Worm (Caenorhabditis elegans) whole organism, L2 larva: Measurements from ENCODE around the gene srsx-28.

ENCODE experiments used
- C34F6.9 ChIP-seq: fragments of 150-350 bp; optimal IDR thresholded peaks from 2 replicates; lab custom pipeline; 2014; ENCODE audit warnings: missing biosample characterization, missing genetic modification characterization
- F13H6.1 ChIP-seq: sonication (generic microtip); optimal IDR thresholded peaks from 2 replicates; lab custom pipeline; 2016; ENCODE audit warnings: missing genetic modification characterization, missing compliant biosample characterization
- ZK546.5 ChIP-seq: sonication (generic microtip); optimal IDR thresholded peaks from 2 replicates; lab custom pipeline; 2017; ENCODE audit warnings: missing biosample characterization, missing genetic modification characterization
- alr-1 ChIP-seq: fragments of 150-350 bp; optimal IDR thresholded peaks from 2 replicates; lab custom pipeline; 2014; ENCODE audit warnings: missing biosample characterization, missing genetic modification characterization
- aly-2 ChIP-seq: fragments of 150-350 bp; optimal IDR thresholded peaks from 2 replicates; lab custom pipeline; 2014; ENCODE audit warnings: missing biosample characterization, missing genetic modification characterization
- blmp-1 ChIP-seq: sonication (generic microtip); optimal IDR thresholded peaks from 2 replicates; lab custom pipeline; 2017; ENCODE audit warnings: missing genetic modification characterization, mild to moderate bottlenecking, missing compliant biosample characterization, antibody characterized with exemption, moderate library complexity; ENCODE audit not compliant: insufficient read depth
- ceh-82 ChIP-seq: fragments of 150-350 bp; optimal IDR thresholded peaks from 2 replicates; lab custom pipeline; 2014; ENCODE audit warnings: missing biosample characterization, missing genetic modification characterization
- crh-2 ChIP-seq: sonication (generic microtip); optimal IDR thresholded peaks from 2 replicates; lab custom pipeline; 2017; ENCODE audit warnings: missing biosample characterization, missing genetic modification characterization
- dmd-4 ChIP-seq: sonication (generic microtip); optimal IDR thresholded peaks from 2 replicates; lab custom pipeline; 2017; ENCODE audit warnings: missing biosample characterization, missing genetic modification characterization
- egl-27 ChIP-seq: sonication (generic microtip); optimal IDR thresholded peaks from 3 replicates; lab custom pipeline; 2017; ENCODE audit warnings: missing biosample characterization, missing genetic modification reagents, missing genetic modification characterization
- elt-3 ChIP-seq: sonication (generic microtip); optimal IDR thresholded peaks from 2 replicates; lab custom pipeline; 2017; ENCODE audit warnings: missing biosample characterization, missing genetic modification characterization
- fos-1 ChIP-seq: fragments of 150-350 bp; optimal IDR thresholded peaks from 2 replicates; lab custom pipeline; 2014; ENCODE audit warnings: missing biosample characterization, missing genetic modification characterization
- gmeb-1 ChIP-seq: fragments of 150-350 bp; optimal IDR thresholded peaks from 2 replicates; lab custom pipeline; 2014; ENCODE audit warnings: missing biosample characterization, missing genetic modification characterization
- lin-13 ChIP-seq: fragments of 150-350 bp; optimal IDR thresholded peaks from 2 replicates; lab custom pipeline; 2014; ENCODE audit warnings: missing biosample characterization, missing genetic modification reagents, missing genetic modification characterization
- lin-39 ChIP-seq: fragments of 150-350 bp; optimal IDR thresholded peaks from 2 replicates; lab custom pipeline; 2014; ENCODE audit warnings: missing biosample characterization, missing genetic modification reagents, missing genetic modification characterization
- lsy-2 ChIP-seq, 2 experiments: fragments of 150-350 bp in 1 of 2; sonication (generic microtip) in 1 of 2; optimal IDR thresholded peaks; 2 replicates each; lab custom pipeline; 2014 to 2017; ENCODE audit warnings: missing biosample characterization in 2 of 2, missing genetic modification characterization in 2 of 2
- mdl-1 ChIP-seq, 2 experiments: fragments of 150-350 bp in 1 of 2; sonication (generic microtip) in 1 of 2; optimal IDR thresholded peaks; 2 replicates each; lab custom pipeline; 2017; ENCODE audit warnings: missing biosample characterization in 2 of 2, missing genetic modification characterization in 2 of 2
- nhr-11 ChIP-seq: fragments of 150-350 bp; optimal IDR thresholded peaks from 2 replicates; lab custom pipeline; 2014; ENCODE audit warnings: missing biosample characterization, missing genetic modification characterization
- nhr-12 ChIP-seq: fragments of 150-350 bp; optimal IDR thresholded peaks from 2 replicates; lab custom pipeline; 2014; ENCODE audit warnings: missing biosample characterization, missing genetic modification characterization
- nhr-129 ChIP-seq: fragments of 150-350 bp; optimal IDR thresholded peaks from 2 replicates; lab custom pipeline; 2014; ENCODE audit warnings: missing biosample characterization, missing genetic modification characterization
- nhr-21 ChIP-seq: fragments of 150-350 bp; optimal IDR thresholded peaks from 2 replicates; lab custom pipeline; 2014; ENCODE audit warnings: missing biosample characterization, missing genetic modification characterization
- nhr-23 ChIP-seq: fragments of 150-350 bp; optimal IDR thresholded peaks from 2 replicates; lab custom pipeline; 2014; ENCODE audit warnings: missing biosample characterization, missing genetic modification reagents, missing genetic modification characterization
- nhr-237 ChIP-seq: fragments of 150-350 bp; optimal IDR thresholded peaks from 2 replicates; lab custom pipeline; 2014; ENCODE audit warnings: missing biosample characterization, missing genetic modification characterization
- nhr-25 ChIP-seq: fragments of 150-350 bp; sonication (generic microtip); optimal IDR thresholded peaks from 3 replicates; lab custom pipeline; 2014; ENCODE audit warnings: missing biosample characterization, missing genetic modification characterization
- nhr-6 ChIP-seq: fragments of 150-350 bp; optimal IDR thresholded peaks from 2 replicates; lab custom pipeline; 2014; ENCODE audit warnings: missing biosample characterization, missing genetic modification characterization
- sem-4 ChIP-seq: fragments of 150-350 bp; optimal IDR thresholded peaks from 2 replicates; lab custom pipeline; 2014; ENCODE audit warnings: missing biosample characterization, missing genetic modification reagents, missing genetic modification characterization
- skn-1 ChIP-seq: sonication (generic microtip); optimal IDR thresholded peaks from 2 replicates; lab custom pipeline; 2017; ENCODE audit warnings: missing biosample characterization, missing genetic modification characterization
- sma-9 ChIP-seq, 2 experiments: fragments of 150-350 bp in 1 of 2; sonication (generic microtip) in 1 of 2; optimal IDR thresholded peaks; 2 replicates each; lab custom pipeline; 2014 to 2016; ENCODE audit warnings: missing genetic modification characterization in 2 of 2, mild to moderate bottlenecking in 1 of 2, missing biosample characterization in 1 of 2, missing compliant biosample characterization in 1 of 2, missing genetic modification reagents in 1 of 2, moderate library complexity in 1 of 2
- snpc-4 ChIP-seq: fragments of 150-350 bp; optimal IDR thresholded peaks from 2 replicates; lab custom pipeline; 2014; ENCODE audit warnings: missing biosample characterization, missing genetic modification characterization
- unc-55 ChIP-seq: fragments of 150-350 bp; sonication (generic microtip); optimal IDR thresholded peaks from 3 replicates; lab custom pipeline; 2014; ENCODE audit warnings: missing biosample characterization, missing genetic modification reagents, missing genetic modification characterization
- unc-62 ChIP-seq: fragments of 150-350 bp; optimal IDR thresholded peaks from 2 replicates; lab custom pipeline; 2014; ENCODE audit warnings: missing biosample characterization, missing genetic modification reagents, missing genetic modification characterization
- zag-1 ChIP-seq: fragments of 150-350 bp; optimal IDR thresholded peaks from 2 replicates; lab custom pipeline; 2014; ENCODE audit warnings: missing biosample characterization, missing genetic modification characterization
- ztf-4 ChIP-seq: fragments of 150-350 bp; optimal IDR thresholded peaks from 2 replicates; lab custom pipeline; 2014; ENCODE audit warnings: missing biosample characterization, missing genetic modification characterization

Gene srsx-28

DNA sequence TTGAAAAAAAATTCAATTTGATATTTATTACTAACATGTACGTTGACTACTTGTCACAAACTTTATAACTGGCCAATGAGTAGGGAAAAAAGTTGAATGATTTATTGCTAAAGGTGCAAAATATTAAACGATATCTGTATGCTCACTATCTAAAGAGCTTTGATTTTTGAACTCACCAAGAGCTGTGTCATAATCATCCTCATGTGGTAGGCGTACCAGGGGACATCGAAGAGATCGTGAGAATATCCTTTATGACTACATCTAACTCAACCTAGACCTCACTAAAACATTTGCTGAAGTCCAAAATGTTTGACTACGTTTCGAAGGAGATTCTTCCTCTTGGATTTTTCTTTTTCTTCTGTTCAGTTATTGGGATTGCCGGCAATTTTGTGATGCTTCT, at the start of gene srsx-28:
Gene srsx-28 (plus strand): TSS at position 301 of the 400 bp plus-strand sequence.
- TF ChIP-seq lin-13 (GFP tag; lab: Kevin White, UChicago) = no peak
- no peak for TF ChIP-seq ZK546.5
- no peak for TF ChIP-seq skn-1
- no peak for TF ChIP-seq nhr-11 (tag; lab: Kevin White, UChicago)
- no peak for TF ChIP-seq blmp-1 (tag; lab: Kevin White, UChicago)
- TF ChIP-seq crh-2 (tag; lab: Kevin White, UChicago) = no peak
- TF ChIP-seq nhr-25 = no peak
- no peak for TF ChIP-seq nhr-6
- no peak for TF ChIP-seq ztf-4 (tag; lab: Kevin White, UChicago)
- TF ChIP-seq gmeb-1 = no peak
- no peak for TF ChIP-seq nhr-129 (tag; lab: Kevin White, UChicago)
- no peak for TF ChIP-seq nhr-23 (tag; lab: Kevin White, UChicago)
- no peak for TF ChIP-seq lsy-2 (tag; optimal IDR thresholded peaks at IDR 0.05; lab: Kevin White, UChicago)
- no peak for TF ChIP-seq nhr-21
- TF ChIP-seq nhr-237 (tag; lab: Kevin White, UChicago) = no peak
- no peak for TF ChIP-seq dmd-4

DNA sequence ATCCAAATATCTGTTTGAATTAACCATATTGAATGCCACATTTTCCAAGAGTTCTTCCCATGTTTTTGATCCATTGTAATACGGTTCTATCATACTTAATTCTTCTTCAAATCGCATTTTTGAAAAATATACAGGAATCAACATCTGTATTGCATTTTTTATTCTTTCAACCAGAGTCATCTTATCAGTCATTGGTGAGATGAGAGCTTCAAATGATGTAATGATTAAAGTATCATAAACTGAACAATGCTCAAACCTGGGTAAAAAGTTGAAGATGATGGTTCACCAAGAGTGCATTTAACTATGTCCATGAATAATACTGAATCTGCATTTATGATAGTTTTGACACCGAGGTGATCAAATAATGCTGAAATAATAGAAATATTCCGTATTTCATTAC, 48.6 kb upstream of the srsx-28 start:
- TF ChIP-seq nhr-129 (tag; lab: Kevin White, UChicago) (peak; percentile 62), fos-1 (peak; percentile 16), sem-4 (no peak), nhr-6 (no peak)

DNA sequence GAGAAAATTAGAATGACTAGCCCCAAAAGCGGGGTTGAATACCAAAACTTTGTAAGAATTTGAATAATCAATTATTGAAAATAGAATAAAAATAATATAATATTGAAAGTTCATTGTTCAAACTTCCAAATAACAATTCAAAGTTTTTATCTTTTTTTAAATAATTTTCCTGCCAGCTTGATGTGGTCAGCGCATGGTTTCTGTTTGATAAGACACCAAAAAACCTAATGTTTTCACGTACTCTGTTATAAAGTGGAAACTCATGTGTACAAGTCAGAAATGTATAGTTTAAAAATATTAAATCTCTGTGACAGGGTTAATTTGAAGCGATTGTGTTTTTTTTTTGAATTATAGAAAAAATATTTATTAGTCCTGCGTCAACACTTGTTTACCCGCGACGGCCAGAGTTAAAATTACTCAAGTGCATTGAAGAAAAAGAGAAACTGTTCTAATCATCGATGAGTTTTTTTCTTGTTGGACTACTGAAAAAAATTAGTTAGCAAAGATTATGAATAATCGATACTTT, 47.5 kb upstream of the srsx-28 start, which contains the start of gene ugt-17:
Gene ugt-17 (minus strand): TSS at position 180 of the 526 bp plus-strand sequence.
- no peak for TF ChIP-seq ztf-4 (tag; lab: Kevin White, UChicago)
- peak; percentile 10 for TF ChIP-seq crh-2 (tag; lab: Kevin White, UChicago)
- no peak for TF ChIP-seq zag-1
- no peak for TF ChIP-seq nhr-21
- TF ChIP-seq sma-9 (GFP tag; optimal IDR thresholded peaks at IDR 0.05; lab: Kevin White, UChicago) = peak; percentile 54
- TF ChIP-seq sma-9 (tag; optimal IDR thresholded peaks at IDR 0.05; lab: Kevin White, UChicago) = no peak
- no peak for TF ChIP-seq lin-13 (GFP tag; lab: Kevin White, UChicago)
- peak; percentile 67 for TF ChIP-seq fos-1

DNA sequence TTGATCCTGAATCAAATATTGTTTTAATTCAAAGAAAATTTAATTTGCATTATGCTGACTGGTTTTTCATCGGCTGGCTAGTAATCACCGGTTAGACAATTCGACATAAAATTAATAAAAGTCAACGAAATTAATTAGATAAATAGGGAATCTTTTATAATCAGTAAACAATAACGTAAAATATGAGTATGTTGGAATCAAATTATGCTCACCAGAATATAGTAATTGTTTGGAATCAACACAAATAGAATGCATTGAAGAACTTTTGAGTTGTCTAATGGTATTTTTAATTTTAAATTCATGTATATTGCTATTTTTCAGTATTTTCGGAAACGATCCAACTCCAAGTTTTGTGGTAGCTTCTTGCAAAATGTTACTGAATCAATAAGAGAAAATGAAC, 47.0 kb upstream of the srsx-28 start, which contains the start of gene C08B6.2:
Gene C08B6.2 (plus strand): TSS at position 301 of the 400 bp plus-strand sequence.
- TF ChIP-seq C34F6.9 (tag; lab: Kevin White, UChicago) (no peak), nhr-12 (tag; lab: Kevin White, UChicago) (no peak), zag-1 (no peak), unc-55 (GFP tag; lab: Kevin White, UChicago) (no peak), gmeb-1 (no peak), lin-13 (GFP tag; lab: Kevin White, UChicago) (no peak), nhr-129 (tag; lab: Kevin White, UChicago) (no peak), F13H6.1 (no peak), alr-1 (no peak), snpc-4 (tag; lab: Kevin White, UChicago) (no peak)

DNA sequence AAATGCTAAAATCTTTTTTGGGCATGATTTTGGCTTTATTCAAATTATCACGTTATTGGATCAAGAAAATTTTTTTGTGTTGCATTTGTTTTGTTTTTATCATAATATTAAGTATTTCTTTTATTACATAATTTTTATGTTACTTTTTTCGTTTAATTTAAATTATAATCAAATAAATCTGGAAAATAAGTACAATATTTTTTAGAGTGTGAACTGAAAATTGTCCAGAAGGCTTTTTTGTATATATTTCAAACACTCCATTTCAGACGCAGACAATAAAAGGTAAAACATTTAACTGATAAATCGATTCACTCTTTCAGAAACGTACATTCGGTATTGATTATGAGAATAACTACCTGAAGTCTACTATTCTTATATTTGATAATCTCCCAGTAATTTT, 45.1 kb upstream of the srsx-28 start, which contains the start of gene C08B6.11:
Gene C08B6.11 (plus strand): TSS at position 301 of the 400 bp plus-strand sequence.
- no peak for TF ChIP-seq dmd-4
- no peak for TF ChIP-seq mdl-1 (tag; optimal IDR thresholded peaks at IDR 0.05; lab: Kevin White, UChicago)
- no peak for TF ChIP-seq lin-39
- TF ChIP-seq aly-2 (tag; lab: Kevin White, UChicago) = no peak
- TF ChIP-seq ceh-82 = no peak
- no peak for TF ChIP-seq skn-1
- no peak for TF ChIP-seq sem-4
- TF ChIP-seq sma-9 (GFP tag; optimal IDR thresholded peaks at IDR 0.05; lab: Kevin White, UChicago) = no peak
- TF ChIP-seq sma-9 (tag; optimal IDR thresholded peaks at IDR 0.05; lab: Kevin White, UChicago) = no peak
- no peak for TF ChIP-seq egl-27 (tag; lab: Kevin White, UChicago)
- TF ChIP-seq C34F6.9 (tag; lab: Kevin White, UChicago) = no peak
- TF ChIP-seq elt-3 (tag; lab: Kevin White, UChicago) = no peak
- no peak for TF ChIP-seq unc-62 (GFP tag; lab: Kevin White, UChicago)
- TF ChIP-seq F13H6.1 = no peak
- no peak for TF ChIP-seq nhr-12 (tag; lab: Kevin White, UChicago)
- no peak for TF ChIP-seq blmp-1 (tag; lab: Kevin White, UChicago)
- no peak for TF ChIP-seq nhr-129 (tag; lab: Kevin White, UChicago)
- TF ChIP-seq alr-1 = no peak
